Worm (Caenorhabditis elegans): ENCODE measurements around the gene C49G7.13.

C49G7.13 gene

ce11 chrV:4035811-4036210 is at the start of gene C49G7.13:
Gene C49G7.13, plus strand, starts transcription at chrV:4036111.
- no peak for TF ChIP-seq hmbx-1 (tag; optimal IDR thresholded peaks at IDR 0.05)
- TF ChIP-seq hmg-4 (GFP tag; optimal IDR thresholded peaks at IDR 0.05) = no peak
- no peak for TF ChIP-seq ama-1 (optimal IDR thresholded peaks at IDR 0.05)
- no peak for TF ChIP-seq B0310.2 (tag; optimal IDR thresholded peaks at IDR 0.05)
- TF ChIP-seq tbx-37 (GFP tag; conservative IDR thresholded peaks at IDR 0.05) = no peak
- no peak for TF ChIP-seq ceh-13 (GFP tag; optimal IDR thresholded peaks at IDR 0.05)

DNA sequence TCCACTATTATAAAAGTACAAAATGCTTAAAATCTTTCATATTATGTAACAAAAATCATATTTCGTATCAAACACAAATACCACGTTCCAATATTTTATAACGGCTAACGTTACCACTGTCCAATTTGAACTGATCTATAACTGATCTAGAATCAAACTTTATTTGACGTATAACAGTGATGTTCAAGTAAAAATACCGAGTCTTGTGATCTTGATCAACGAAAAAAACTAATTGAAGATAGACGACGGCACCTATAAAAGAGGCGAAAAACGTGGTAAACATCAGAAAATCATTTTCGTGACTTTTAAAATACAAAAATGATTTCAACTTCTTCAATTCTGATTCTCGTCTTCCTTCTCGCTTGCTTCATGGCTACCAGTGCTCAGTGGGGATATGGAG is 48.3 kb upstream of the C49G7.13 start, which contains the start of gene nlp-28:
TSS of gene nlp-28 (plus strand) at position 285 of the 400 bp plus-strand sequence.
- no peak for TF ChIP-seq ceh-36 (tag; optimal IDR thresholded peaks at IDR 0.05)
- no peak for TF ChIP-seq ama-1 (optimal IDR thresholded peaks at IDR 0.05)
- no peak for TF ChIP-seq sea-1 (GFP tag; conservative IDR thresholded peaks at IDR 0.05)
- TF ChIP-seq hnd-1 (tag; optimal IDR thresholded peaks at IDR 0.05) = no peak
- no peak for TF ChIP-seq hmg-4 (GFP tag; optimal IDR thresholded peaks at IDR 0.05)
- no peak for TF ChIP-seq hmbx-1 (tag; optimal IDR thresholded peaks at IDR 0.05)
- TF ChIP-seq tra-4 (tag; optimal IDR thresholded peaks at IDR 0.05) = no peak
- TF ChIP-seq pes-1 (GFP tag; IDR thresholded peaks at IDR 0.05) = no peak
- TF ChIP-seq aly-1 (tag; optimal IDR thresholded peaks at IDR 0.05) = no peak
- no peak for TF ChIP-seq tbx-11 (GFP tag; IDR thresholded peaks at IDR 0.05)
- TF ChIP-seq tbx-37 (GFP tag; conservative IDR thresholded peaks at IDR 0.05) = no peak
- TF ChIP-seq F13C5.2 (tag; optimal IDR thresholded peaks at IDR 0.05) = no peak
- TF ChIP-seq B0310.2 (tag; optimal IDR thresholded peaks at IDR 0.05) = no peak
- TF ChIP-seq ceh-13 (GFP tag; optimal IDR thresholded peaks at IDR 0.05) = no peak
- no peak for TF ChIP-seq ets-7 (tag; optimal IDR thresholded peaks at IDR 0.05)
- TF ChIP-seq flt-1 (GFP tag; IDR thresholded peaks at IDR 0.05) = no peak

DNA sequence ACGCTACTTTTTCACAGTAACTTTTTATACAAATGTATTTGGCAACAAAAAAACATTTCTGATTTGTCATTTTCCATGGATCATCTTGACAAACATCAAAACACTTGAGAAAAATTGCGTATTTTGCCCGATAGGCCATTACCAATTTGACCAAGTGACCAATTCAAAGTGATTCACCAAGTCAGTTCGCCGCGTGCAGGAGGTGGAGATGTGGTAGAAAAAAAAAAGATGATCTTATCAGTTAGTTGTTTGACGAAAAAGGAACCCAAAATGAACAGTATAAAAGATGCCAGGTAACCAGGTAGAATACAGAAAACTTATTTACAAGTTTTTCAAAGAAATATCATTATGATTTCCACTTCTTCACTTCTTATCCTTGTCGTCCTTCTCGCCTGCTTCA is 46.8 kb upstream of the C49G7.13 start, which contains the start of gene nlp-27:
TSS of gene nlp-27 (plus strand) at position 309 of the 400 bp plus-strand sequence.
- TF ChIP-seq flt-1 (GFP tag; IDR thresholded peaks at IDR 0.05) = no peak
- no peak for TF ChIP-seq ceh-36 (tag; optimal IDR thresholded peaks at IDR 0.05)
- TF ChIP-seq tra-4 (tag; optimal IDR thresholded peaks at IDR 0.05) = no peak
- TF ChIP-seq ceh-13 (GFP tag; optimal IDR thresholded peaks at IDR 0.05) = no peak

ce11 chrV:3992334-3992733 is 43.6 kb upstream of the C49G7.13 start:
- TF ChIP-seq flt-1 (GFP tag; IDR thresholded peaks at IDR 0.05) = no peak
- no peak for TF ChIP-seq tbx-11 (GFP tag; IDR thresholded peaks at IDR 0.05)

- no peak for TF ChIP-seq aly-1 (tag; optimal IDR thresholded peaks at IDR 0.05)
- TF ChIP-seq B0310.2 (tag; optimal IDR thresholded peaks at IDR 0.05) = no peak
Measured at ce11 chrV:3994048-3994447, 41.9 kb upstream of the C49G7.13 start, which contains the start of gene K09D9.9. Gene K09D9.9, minus strand, starts transcription at chrV:3994148.

DNA sequence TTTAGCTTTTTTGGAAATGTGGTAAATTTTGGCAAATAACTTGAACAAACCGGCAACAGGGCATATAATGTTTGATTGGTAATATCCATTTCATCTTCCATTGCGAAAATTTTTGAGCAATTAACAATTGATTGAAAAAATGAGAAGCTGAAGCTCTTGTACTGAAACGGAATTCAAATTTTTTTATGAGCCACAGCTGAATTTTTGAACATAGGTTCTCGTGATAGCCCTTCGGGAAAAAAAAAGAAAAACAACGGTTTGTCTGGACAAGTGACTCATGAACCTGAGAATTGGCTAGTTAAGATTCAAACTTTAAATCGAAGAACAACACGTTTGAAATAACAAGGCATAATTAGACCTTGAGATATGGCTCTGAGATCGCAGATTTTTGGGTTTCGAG is 40.1 kb upstream of the C49G7.13 start, which contains the start of gene srx-62:
TSS of gene srx-62 (minus strand) at position 101 of the 400 bp plus-strand sequence.
- no peak for TF ChIP-seq aly-1 (tag; optimal IDR thresholded peaks at IDR 0.05)
- TF ChIP-seq ets-7 (tag; optimal IDR thresholded peaks at IDR 0.05) = no peak
- no peak for TF ChIP-seq B0310.2 (tag; optimal IDR thresholded peaks at IDR 0.05)
- no peak for TF ChIP-seq pes-1 (GFP tag; IDR thresholded peaks at IDR 0.05)
- no peak for TF ChIP-seq ceh-36 (tag; optimal IDR thresholded peaks at IDR 0.05)
- TF ChIP-seq F13C5.2 (tag; optimal IDR thresholded peaks at IDR 0.05) = no peak

ce11 chrV:4004577-4004976 is 31.3 kb upstream of the C49G7.13 start:
- TF ChIP-seq tbx-11 (GFP tag; IDR thresholded peaks at IDR 0.05) = no peak
- no peak for TF ChIP-seq tbx-37 (GFP tag; conservative IDR thresholded peaks at IDR 0.05)

DNA sequence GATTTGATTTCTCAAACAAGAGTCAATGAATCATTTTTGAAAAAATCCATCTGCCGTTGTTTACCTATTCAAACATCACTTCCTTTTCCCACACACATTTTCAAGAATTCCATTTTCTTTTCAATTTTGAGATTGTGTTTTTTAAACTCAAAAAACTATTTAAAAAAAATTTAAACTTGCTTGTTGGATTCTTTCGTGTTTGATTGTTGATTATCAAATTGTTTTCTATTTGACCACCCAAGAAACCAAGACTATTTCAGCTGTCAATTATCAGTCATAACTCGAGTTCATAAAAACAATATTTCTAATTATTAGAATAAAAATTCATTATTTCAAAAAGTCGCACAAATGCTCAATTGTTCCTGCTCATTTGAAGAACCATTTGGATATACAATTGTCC is 30.7 kb upstream of the C49G7.13 start, which contains the start of gene srh-8:
TSS of gene srh-8 (plus strand) at position 301 of the 400 bp plus-strand sequence.
- TF ChIP-seq flt-1 (GFP tag; IDR thresholded peaks at IDR 0.05) (no peak), hmg-4 (GFP tag; optimal IDR thresholded peaks at IDR 0.05) (no peak), ets-7 (tag; optimal IDR thresholded peaks at IDR 0.05) (no peak), ceh-13 (GFP tag; optimal IDR thresholded peaks at IDR 0.05) (no peak), tra-4 (tag; optimal IDR thresholded peaks at IDR 0.05) (no peak), tbx-37 (GFP tag; conservative IDR thresholded peaks at IDR 0.05) (no peak), hmbx-1 (tag; optimal IDR thresholded peaks at IDR 0.05) (no peak), tbx-11 (GFP tag; IDR thresholded peaks at IDR 0.05) (no peak), scrt-1 (GFP tag; IDR thresholded peaks at IDR 0.05) (no peak), hnd-1 (tag; optimal IDR thresholded peaks at IDR 0.05) (no peak), ceh-36 (tag; optimal IDR thresholded peaks at IDR 0.05) (no peak), B0310.2 (tag; optimal IDR thresholded peaks at IDR 0.05) (no peak), sea-1 (GFP tag; conservative IDR thresholded peaks at IDR 0.05) (no peak), ama-1 (optimal IDR thresholded peaks at IDR 0.05) (no peak), F13C5.2 (tag; optimal IDR thresholded peaks at IDR 0.05) (no peak), pes-1 (GFP tag; IDR thresholded peaks at IDR 0.05) (no peak), aly-1 (tag; optimal IDR thresholded peaks at IDR 0.05) (no peak)

- TF ChIP-seq F13C5.2 (tag; optimal IDR thresholded peaks at IDR 0.05) (no peak), tbx-37 (GFP tag; conservative IDR thresholded peaks at IDR 0.05) (no peak), flt-1 (GFP tag; IDR thresholded peaks at IDR 0.05) (no peak), tbx-11 (GFP tag; IDR thresholded peaks at IDR 0.05) (no peak), B0310.2 (tag; optimal IDR thresholded peaks at IDR 0.05) (no peak), pes-1 (GFP tag; IDR thresholded peaks at IDR 0.05) (no peak), ceh-13 (GFP tag; optimal IDR thresholded peaks at IDR 0.05) (no peak), sea-1 (GFP tag; conservative IDR thresholded peaks at IDR 0.05) (no peak), scrt-1 (GFP tag; IDR thresholded peaks at IDR 0.05) (no peak), ets-7 (tag; optimal IDR thresholded peaks at IDR 0.05) (no peak), tra-4 (tag; optimal IDR thresholded peaks at IDR 0.05) (no peak), ama-1 (optimal IDR thresholded peaks at IDR 0.05) (no peak), hmbx-1 (tag; optimal IDR thresholded peaks at IDR 0.05) (no peak), hmg-4 (GFP tag; optimal IDR thresholded peaks at IDR 0.05) (no peak), hnd-1 (tag; optimal IDR thresholded peaks at IDR 0.05) (no peak)
Measured at ce11 chrV:4007927-4008326, 28.0 kb upstream of the C49G7.13 start, which contains the start of gene srh-7. Gene srh-7, plus strand, starts transcription at chrV:4008227.
